Worm (Caenorhabditis elegans) whole organism, L2 larva: ENCODE measurements around the gene cki-1.
A peak's percentile ranks its signal among the peaks of the same experiment; 100 is the strongest.

Experiments used
- C34F6.9 ChIP-seq: fragments of 150-350 bp; optimal IDR thresholded peaks from 2 replicates; lab custom pipeline; 2014; ENCODE audit warnings: missing biosample characterization, missing genetic modification characterization
- F13H6.1 ChIP-seq: sonication (generic microtip); optimal IDR thresholded peaks from 2 replicates; lab custom pipeline; 2016; ENCODE audit warnings: missing genetic modification characterization, missing compliant biosample characterization
- R02D3.7 ChIP-seq: fragments of 150-350 bp; optimal IDR thresholded peaks from 2 replicates; lab custom pipeline; 2014; ENCODE audit warnings: missing biosample characterization, missing genetic modification characterization
- Y55F3AM.14 ChIP-seq: fragments of 200-800 bp; sonication (Bioruptor generic); optimal IDR thresholded peaks from 2 replicates; lab custom pipeline; 2018; ENCODE audit warnings: mild to moderate bottlenecking, missing genetic modification characterization, missing compliant biosample characterization
- ZK546.5 ChIP-seq: sonication (generic microtip); optimal IDR thresholded peaks from 2 replicates; lab custom pipeline; 2017; ENCODE audit warnings: missing biosample characterization, missing genetic modification characterization
- alr-1 ChIP-seq: fragments of 150-350 bp; optimal IDR thresholded peaks from 2 replicates; lab custom pipeline; 2014; ENCODE audit warnings: missing biosample characterization, missing genetic modification characterization
- aly-2 ChIP-seq: fragments of 150-350 bp; optimal IDR thresholded peaks from 2 replicates; lab custom pipeline; 2014; ENCODE audit warnings: missing biosample characterization, missing genetic modification characterization
- ama-1 ChIP-seq: fragments of 150-350 bp; optimal IDR thresholded peaks from 2 replicates; lab custom pipeline; 2018; ENCODE audit warnings: inconsistent platforms
- blmp-1 ChIP-seq: sonication (generic microtip); optimal IDR thresholded peaks from 2 replicates; lab custom pipeline; 2017; ENCODE audit warnings: missing genetic modification characterization, mild to moderate bottlenecking, missing compliant biosample characterization, antibody characterized with exemption, moderate library complexity; ENCODE audit not compliant: insufficient read depth
- ceh-16 ChIP-seq: fragments of 150-350 bp; optimal IDR thresholded peaks from 2 replicates; lab custom pipeline; 2014; ENCODE audit warnings: missing biosample characterization, missing genetic modification characterization
- ceh-82 ChIP-seq: fragments of 150-350 bp; optimal IDR thresholded peaks from 2 replicates; lab custom pipeline; 2014; ENCODE audit warnings: missing biosample characterization, missing genetic modification characterization
- crh-2 ChIP-seq: sonication (generic microtip); optimal IDR thresholded peaks from 2 replicates; lab custom pipeline; 2017; ENCODE audit warnings: missing biosample characterization, missing genetic modification characterization
- dmd-4 ChIP-seq: sonication (generic microtip); optimal IDR thresholded peaks from 2 replicates; lab custom pipeline; 2017; ENCODE audit warnings: missing biosample characterization, missing genetic modification characterization
- egl-27 ChIP-seq: sonication (generic microtip); optimal IDR thresholded peaks from 3 replicates; lab custom pipeline; 2017; ENCODE audit warnings: missing biosample characterization, missing genetic modification reagents, missing genetic modification characterization
- elt-1 ChIP-seq: fragments of 150-350 bp; optimal IDR thresholded peaks from 2 replicates; lab custom pipeline; 2014; ENCODE audit warnings: missing biosample characterization, missing genetic modification characterization
- elt-3 ChIP-seq: sonication (generic microtip); optimal IDR thresholded peaks from 2 replicates; lab custom pipeline; 2017; ENCODE audit warnings: missing biosample characterization, missing genetic modification characterization
- fos-1 ChIP-seq: fragments of 150-350 bp; optimal IDR thresholded peaks from 2 replicates; lab custom pipeline; 2014; ENCODE audit warnings: missing biosample characterization, missing genetic modification characterization
- gmeb-1 ChIP-seq: fragments of 150-350 bp; optimal IDR thresholded peaks from 2 replicates; lab custom pipeline; 2014; ENCODE audit warnings: missing biosample characterization, missing genetic modification characterization
- lin-11 ChIP-seq: fragments of 150-350 bp; sonication (generic microtip); optimal IDR thresholded peaks from 2 replicates; lab custom pipeline; 2014; ENCODE audit warnings: missing biosample characterization, missing genetic modification characterization, inconsistent platforms, mixed read lengths
- lin-13 ChIP-seq: fragments of 150-350 bp; optimal IDR thresholded peaks from 2 replicates; lab custom pipeline; 2014; ENCODE audit warnings: missing biosample characterization, missing genetic modification reagents, missing genetic modification characterization
- lin-39 ChIP-seq: fragments of 150-350 bp; optimal IDR thresholded peaks from 2 replicates; lab custom pipeline; 2014; ENCODE audit warnings: missing biosample characterization, missing genetic modification reagents, missing genetic modification characterization
- lsy-2 ChIP-seq, 2 experiments: fragments of 150-350 bp in 1 of 2; sonication (generic microtip) in 1 of 2; optimal IDR thresholded peaks; 2 replicates each; lab custom pipeline; 2014 to 2017; ENCODE audit warnings: missing biosample characterization in 2 of 2, missing genetic modification characterization in 2 of 2
- mab-5 ChIP-seq: fragments of 150-350 bp; optimal IDR thresholded peaks from 2 replicates; lab custom pipeline; 2014; ENCODE audit warnings: missing biosample characterization, missing genetic modification characterization
- mbf-1 ChIP-seq: sonication (generic microtip); optimal IDR thresholded peaks from 2 replicates; lab custom pipeline; 2017; ENCODE audit warnings: missing biosample characterization, missing genetic modification characterization
- mdl-1 ChIP-seq, 2 experiments: fragments of 150-350 bp in 1 of 2; sonication (generic microtip) in 1 of 2; optimal IDR thresholded peaks; 2 replicates each; lab custom pipeline; 2017; ENCODE audit warnings: missing biosample characterization in 2 of 2, missing genetic modification characterization in 2 of 2
- nhr-10 ChIP-seq: sonication (generic microtip); optimal IDR thresholded peaks from 2 replicates; lab custom pipeline; 2017; ENCODE audit warnings: missing biosample characterization, missing genetic modification characterization
- nhr-11 ChIP-seq: fragments of 150-350 bp; optimal IDR thresholded peaks from 2 replicates; lab custom pipeline; 2014; ENCODE audit warnings: missing biosample characterization, missing genetic modification characterization
- nhr-12 ChIP-seq: fragments of 150-350 bp; optimal IDR thresholded peaks from 2 replicates; lab custom pipeline; 2014; ENCODE audit warnings: missing biosample characterization, missing genetic modification characterization
- nhr-129 ChIP-seq: fragments of 150-350 bp; optimal IDR thresholded peaks from 2 replicates; lab custom pipeline; 2014; ENCODE audit warnings: missing biosample characterization, missing genetic modification characterization
- nhr-21 ChIP-seq: fragments of 150-350 bp; optimal IDR thresholded peaks from 2 replicates; lab custom pipeline; 2014; ENCODE audit warnings: missing biosample characterization, missing genetic modification characterization
- nhr-23 ChIP-seq: fragments of 150-350 bp; optimal IDR thresholded peaks from 2 replicates; lab custom pipeline; 2014; ENCODE audit warnings: missing biosample characterization, missing genetic modification reagents, missing genetic modification characterization
- nhr-237 ChIP-seq: fragments of 150-350 bp; optimal IDR thresholded peaks from 2 replicates; lab custom pipeline; 2014; ENCODE audit warnings: missing biosample characterization, missing genetic modification characterization
- nhr-25 ChIP-seq: fragments of 150-350 bp; sonication (generic microtip); optimal IDR thresholded peaks from 3 replicates; lab custom pipeline; 2014; ENCODE audit warnings: missing biosample characterization, missing genetic modification characterization
- nhr-6 ChIP-seq: fragments of 150-350 bp; optimal IDR thresholded peaks from 2 replicates; lab custom pipeline; 2014; ENCODE audit warnings: missing biosample characterization, missing genetic modification characterization
- nhr-77 ChIP-seq: fragments of 150-350 bp; optimal IDR thresholded peaks from 2 replicates; lab custom pipeline; 2014; ENCODE audit warnings: missing biosample characterization, missing genetic modification characterization
- peb-1 ChIP-seq: fragments of 150-350 bp; optimal IDR thresholded peaks from 2 replicates; lab custom pipeline; 2014; ENCODE audit warnings: missing biosample characterization, missing genetic modification characterization
- sem-4 ChIP-seq: fragments of 150-350 bp; optimal IDR thresholded peaks from 2 replicates; lab custom pipeline; 2014; ENCODE audit warnings: missing biosample characterization, missing genetic modification reagents, missing genetic modification characterization
- skn-1 ChIP-seq: sonication (generic microtip); optimal IDR thresholded peaks from 2 replicates; lab custom pipeline; 2017; ENCODE audit warnings: missing biosample characterization, missing genetic modification characterization
- sma-3 ChIP-seq: sonication (generic microtip); optimal IDR thresholded peaks from 2 replicates; lab custom pipeline; 2016; ENCODE audit warnings: missing genetic modification reagents, missing genetic modification characterization, missing compliant biosample characterization
- sma-9 ChIP-seq, 2 experiments: fragments of 150-350 bp in 1 of 2; sonication (generic microtip) in 1 of 2; optimal IDR thresholded peaks; 2 replicates each; lab custom pipeline; 2014 to 2016; ENCODE audit warnings: missing genetic modification characterization in 2 of 2, mild to moderate bottlenecking in 1 of 2, missing biosample characterization in 1 of 2, missing compliant biosample characterization in 1 of 2, missing genetic modification reagents in 1 of 2, moderate library complexity in 1 of 2
- snpc-4 ChIP-seq: fragments of 150-350 bp; optimal IDR thresholded peaks from 2 replicates; lab custom pipeline; 2014; ENCODE audit warnings: missing biosample characterization, missing genetic modification characterization
- unc-39 ChIP-seq: fragments of 150-350 bp; optimal IDR thresholded peaks from 2 replicates; lab custom pipeline; 2014; ENCODE audit warnings: missing biosample characterization, missing genetic modification characterization
- unc-55 ChIP-seq: fragments of 150-350 bp; sonication (generic microtip); optimal IDR thresholded peaks from 3 replicates; lab custom pipeline; 2014; ENCODE audit warnings: missing biosample characterization, missing genetic modification reagents, missing genetic modification characterization
- unc-62 ChIP-seq: fragments of 150-350 bp; optimal IDR thresholded peaks from 2 replicates; lab custom pipeline; 2014; ENCODE audit warnings: missing biosample characterization, missing genetic modification reagents, missing genetic modification characterization
- zag-1 ChIP-seq: fragments of 150-350 bp; optimal IDR thresholded peaks from 2 replicates; lab custom pipeline; 2014; ENCODE audit warnings: missing biosample characterization, missing genetic modification characterization
- ztf-1 ChIP-seq: fragments of 200-800 bp; sonication (Bioruptor generic); conservative IDR thresholded peaks from 2 replicates; pipeline ENCODE4 v1.3.6; 2022; ENCODE audit warnings: missing genetic modification characterization, missing compliant biosample characterization
- ztf-11 ChIP-seq: sonication (generic microtip); optimal IDR thresholded peaks from 2 replicates; lab custom pipeline; 2017; ENCODE audit warnings: missing biosample characterization, missing genetic modification characterization
- ztf-4 ChIP-seq: fragments of 150-350 bp; optimal IDR thresholded peaks from 2 replicates; lab custom pipeline; 2014; ENCODE audit warnings: missing biosample characterization, missing genetic modification characterization

cki-1 gene

ce11 chrII:7838661-7839060, 27.6 kb downstream of the cki-1 start:
- no peak for TF ChIP-seq lin-11 (tag; lab: Kevin White, UChicago)
- TF ChIP-seq sma-9 (GFP tag; optimal IDR thresholded peaks at IDR 0.05; lab: Kevin White, UChicago), result peak; percentile 25
- no peak for TF ChIP-seq sma-9 (tag; optimal IDR thresholded peaks at IDR 0.05; lab: Kevin White, UChicago)
- no peak for TF ChIP-seq nhr-129
- TF ChIP-seq ztf-4 (tag; lab: Kevin White, UChicago), result no peak
- TF ChIP-seq lin-39 (tag; lab: Kevin White, UChicago), result no peak
- TF ChIP-seq nhr-25 (tag; lab: Kevin White, UChicago), result no peak
- TF ChIP-seq F13H6.1 (tag; lab: Kevin White, UChicago), result no peak
- peak; percentile 60 for TF ChIP-seq C34F6.9 (tag; lab: Kevin White, UChicago)
- no peak for TF ChIP-seq zag-1 (tag; lab: Kevin White, UChicago)
- TF ChIP-seq nhr-6 (tag; lab: Kevin White, UChicago), result peak; percentile 24
- no peak for TF ChIP-seq nhr-12
- TF ChIP-seq elt-1, result no peak
- TF ChIP-seq ztf-1, result no peak
- no peak for TF ChIP-seq ama-1
- no peak for TF ChIP-seq mbf-1 (tag; lab: Kevin White, UChicago)
- TF ChIP-seq snpc-4 (tag; lab: Kevin White, UChicago), result no peak
- TF ChIP-seq mdl-1 (tag; optimal IDR thresholded peaks at IDR 0.05; lab: Kevin White, UChicago), result peak in 1 of 2 experiments; percentile 8
- no peak for TF ChIP-seq elt-3 (tag; lab: Kevin White, UChicago)
- TF ChIP-seq blmp-1 (tag; lab: Kevin White, UChicago), result no peak
- TF ChIP-seq egl-27 (tag; lab: Kevin White, UChicago), result no peak
- no peak for TF ChIP-seq nhr-21
- no peak for TF ChIP-seq fos-1 (tag; lab: Kevin White, UChicago)
- no peak for TF ChIP-seq R02D3.7
- no peak for TF ChIP-seq Y55F3AM.14 (GFP tag; lab: Kevin White, UChicago)
- peak; percentile 19 for TF ChIP-seq crh-2 (tag; lab: Kevin White, UChicago)
- no peak for TF ChIP-seq lin-13 (GFP tag; lab: Kevin White, UChicago)
- no peak for TF ChIP-seq unc-62 (GFP tag; lab: Kevin White, UChicago)
- no peak for TF ChIP-seq unc-39
- no peak for TF ChIP-seq nhr-10 (tag; lab: Kevin White, UChicago)
- no peak for TF ChIP-seq ztf-11 (tag; lab: Kevin White, UChicago)
- TF ChIP-seq unc-55 (GFP tag; lab: Kevin White, UChicago), result peak; percentile 62
- no peak for TF ChIP-seq gmeb-1 (tag; lab: Kevin White, UChicago)
- TF ChIP-seq nhr-11 (tag; lab: Kevin White, UChicago), result no peak
- TF ChIP-seq sem-4 (tag; lab: Kevin White, UChicago), result no peak
- no peak for TF ChIP-seq ceh-16 (tag; lab: Kevin White, UChicago)
- TF ChIP-seq ceh-82, result no peak
- TF ChIP-seq dmd-4 (tag; lab: Kevin White, UChicago), result no peak
- TF ChIP-seq nhr-23, result no peak
- TF ChIP-seq ZK546.5 (tag; lab: Kevin White, UChicago), result no peak
- no peak for TF ChIP-seq nhr-237
- no peak for TF ChIP-seq nhr-77 (tag; lab: Kevin White, UChicago)
- no peak for TF ChIP-seq sma-3 (GFP tag; lab: Kevin White, UChicago)
- TF ChIP-seq alr-1 (tag; lab: Kevin White, UChicago), result no peak
- peak; percentile 22 for TF ChIP-seq mab-5 (tag; lab: Kevin White, UChicago)
- peak in 1 of 2 experiments; percentile 51 for TF ChIP-seq lsy-2 (tag; optimal IDR thresholded peaks at IDR 0.05; lab: Kevin White, UChicago)
- no peak for TF ChIP-seq peb-1
- TF ChIP-seq skn-1 (tag; lab: Kevin White, UChicago), result no peak
- no peak for TF ChIP-seq aly-2
- TF ChIP-seq, all 48 proteins: peak for 8
